Fruit fly (Drosophila melanogaster) S2 (cell line): ENCODE measurements around the gene CG8326.

Experiments
- CG8478 ChIP-seq: fragments of >200 bp; optimal IDR thresholded peaks from 2 replicates; lab custom pipeline; 2018
- CTCF ChIP-seq, 2 experiments: fragments of >200 bp; optimal IDR thresholded peaks; 2 replicates each; lab custom pipeline; 2018

DNA sequence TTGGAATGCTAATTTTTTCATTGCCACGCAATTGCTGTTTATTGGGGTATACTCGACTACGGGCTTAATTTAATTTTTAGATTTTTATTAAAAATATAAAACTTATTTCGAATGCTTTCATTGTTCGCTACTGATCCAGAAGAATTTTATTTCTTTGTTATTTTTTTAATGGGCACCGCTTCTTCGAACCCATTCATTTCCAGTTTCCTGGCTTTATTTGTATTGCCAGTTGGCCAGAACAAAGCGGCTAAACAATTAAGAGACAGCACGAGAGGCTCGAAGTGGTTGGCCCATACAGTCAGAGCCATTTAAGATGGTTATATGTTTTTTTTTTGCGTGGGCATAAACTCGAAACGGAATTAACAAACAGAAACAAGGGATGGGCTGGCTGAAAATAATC is 33.5 kb downstream of the CG8326 start:
- TF ChIP-seq CG8478 (lab: Kevin White, UChicago) (no peak), CTCF (optimal IDR thresholded peaks at IDR 0.05; lab: Kevin White, UChicago) (no peak)
